Fruit fly (Drosophila melanogaster) whole organism, embryonic: ENCODE data around the gene CG31365.

Source experiments
- BtbVII ChIP-seq: fragments of 200-800 bp; sonication (Bioruptor generic); optimal IDR thresholded peaks from 3 replicates; lab custom pipeline; 2017; ENCODE audit warnings: missing biosample characterization, mild to moderate bottlenecking, missing genetic modification characterization
- CG10147 ChIP-seq: fragments of 200-800 bp; sonication (Bioruptor generic); optimal IDR thresholded peaks from 2 replicates; lab custom pipeline; 2019; ENCODE audit warnings: missing biosample characterization, mild to moderate bottlenecking, missing genetic modification characterization, moderate library complexity
- CG11093 ChIP-seq: fragments of 200-800 bp; sonication (Bioruptor generic); IDR thresholded peaks from 3 replicates; pipeline ENCODE4 v1.3.6; 2022; ENCODE audit warnings: missing biosample characterization, missing genetic modification characterization
- CG11247 ChIP-seq: fragments of 200-800 bp; sonication (Bioruptor generic); IDR thresholded peaks from 2 replicates; pipeline ENCODE4 v1.3.6; 2022; ENCODE audit warnings: missing biosample characterization, missing genetic modification characterization
- CG13424 ChIP-seq: fragments of 200-800 bp; sonication (Bioruptor generic); optimal IDR thresholded peaks from 2 replicates; lab custom pipeline; 2019; ENCODE audit warnings: missing biosample characterization, mild to moderate bottlenecking, missing genetic modification characterization, moderate library complexity
- CG13624 ChIP-seq: fragments of 200-800 bp; sonication (Bioruptor generic); optimal IDR thresholded peaks from 2 replicates; lab custom pipeline; 2016; ENCODE audit warnings: missing biosample characterization, missing genetic modification characterization
- CG14441 ChIP-seq: fragments of 200-800 bp; sonication (Bioruptor generic); IDR thresholded peaks from 2 replicates; pipeline ENCODE4 v1.3.6; 2022; ENCODE audit warnings: missing biosample characterization, missing genetic modification characterization
- CG1529 ChIP-seq: fragments of 200-800 bp; sonication (Bioruptor generic); optimal IDR thresholded peaks from 3 replicates; lab custom pipeline; 2018; ENCODE audit warnings: missing biosample characterization, missing genetic modification characterization
- CG15696 ChIP-seq: fragments of 200-800 bp; sonication (Bioruptor generic); optimal IDR thresholded peaks from 2 replicates; lab custom pipeline; 2019; ENCODE audit warnings: missing biosample characterization, mild to moderate bottlenecking, missing genetic modification characterization, moderate library complexity
- CG1603 ChIP-seq: fragments of 200-800 bp; sonication (Bioruptor generic); optimal IDR thresholded peaks from 2 replicates; lab custom pipeline; 2019; ENCODE audit warnings: missing biosample characterization, mild to moderate bottlenecking, missing genetic modification characterization, moderate library complexity
- CG16813 ChIP-seq: fragments of 200-800 bp; sonication (Bioruptor generic); IDR thresholded peaks from 3 replicates; pipeline ENCODE4 v1.3.6; 2022; ENCODE audit warnings: missing biosample characterization, missing genetic modification characterization; ENCODE audit not compliant: partially characterized antibody
- CG18011 ChIP-seq: fragments of 200-800 bp; sonication (Bioruptor generic); optimal IDR thresholded peaks from 2 replicates; lab custom pipeline; 2017; ENCODE audit warnings: missing biosample characterization, missing genetic modification characterization, mild to moderate bottlenecking, moderate library complexity, missing genotype
- CG1832 ChIP-seq: fragments of 200-800 bp; sonication (Bioruptor generic); optimal IDR thresholded peaks from 2 replicates; lab custom pipeline; 2017; ENCODE audit warnings: missing biosample characterization, mild to moderate bottlenecking, missing genetic modification characterization, inconsistent platforms
- CG30403 ChIP-seq: fragments of 200-800 bp; sonication (Bioruptor generic); optimal IDR thresholded peaks from 3 replicates; lab custom pipeline; 2016; ENCODE audit warnings: missing biosample characterization, missing genetic modification characterization
- CG31388 ChIP-seq: fragments of 200-800 bp; sonication (Bioruptor generic); optimal IDR thresholded peaks from 2 replicates; lab custom pipeline; 2016; ENCODE audit warnings: missing biosample characterization, missing genetic modification characterization
- CG3847 ChIP-seq: fragments of 200-800 bp; sonication (Bioruptor generic); IDR thresholded peaks from 2 replicates; pipeline ENCODE4 v1.3.6; 2022; ENCODE audit warnings: missing biosample characterization, missing genetic modification characterization
- CG4328 ChIP-seq: fragments of 200-800 bp; sonication (Bioruptor generic); optimal IDR thresholded peaks from 3 replicates; lab custom pipeline; 2017; ENCODE audit warnings: missing biosample characterization, missing genetic modification reagents, missing genetic modification characterization
- CG4424 ChIP-seq: fragments of 200-800 bp; sonication (Bioruptor generic); optimal IDR thresholded peaks from 3 replicates; lab custom pipeline; 2016; ENCODE audit warnings: missing biosample characterization, missing genetic modification characterization
- CG6683 ChIP-seq: fragments of 200-800 bp; sonication (Bioruptor generic); optimal IDR thresholded peaks from 2 replicates; lab custom pipeline; 2017; ENCODE audit warnings: missing biosample characterization, mild to moderate bottlenecking, missing genetic modification characterization, missing genetic modification reagents
- CG6791 ChIP-seq: fragments of 200-800 bp; sonication (Bioruptor generic); IDR thresholded peaks from 3 replicates; pipeline ENCODE4 v1.3.6; 2022; ENCODE audit warnings: missing biosample characterization, missing genetic modification characterization; ENCODE audit not compliant: partially characterized antibody
- CG7271 ChIP-seq: fragments of 200-800 bp; sonication (Bioruptor generic); optimal IDR thresholded peaks from 2 replicates; lab custom pipeline; 2018; ENCODE audit warnings: missing biosample characterization, mild to moderate bottlenecking, missing genetic modification characterization, moderate library complexity
- CG7963 ChIP-seq: fragments of 200-800 bp; sonication (Bioruptor generic); IDR thresholded peaks from 3 replicates; pipeline ENCODE4 v1.3.6; 2022; ENCODE audit warnings: missing biosample characterization, missing genetic modification characterization; ENCODE audit not compliant: partially characterized antibody
- CG8478 ChIP-seq: fragments of >200 bp; optimal IDR thresholded peaks from 2 replicates; lab custom pipeline; 2018
- CG8924 ChIP-seq: fragments of 200-800 bp; optimal IDR thresholded peaks from 3 replicates; lab custom pipeline; 2019; ENCODE audit warnings: missing biosample characterization, mild to moderate bottlenecking, missing genetic modification characterization, moderate library complexity
- CG9727 ChIP-seq: fragments of 200-800 bp; sonication (Bioruptor generic); optimal IDR thresholded peaks from 3 replicates; lab custom pipeline; 2017; ENCODE audit warnings: missing biosample characterization, mild to moderate bottlenecking, missing genetic modification characterization
- D19A ChIP-seq: fragments of 200-800 bp; optimal IDR thresholded peaks from 3 replicates; lab custom pipeline; 2019; ENCODE audit warnings: missing biosample characterization, mild to moderate bottlenecking, missing genetic modification characterization, moderate library complexity
- Doc3 ChIP-seq: fragments of 200-800 bp; sonication (Bioruptor generic); IDR thresholded peaks from 3 replicates; pipeline ENCODE4 v1.3.6; 2022; ENCODE audit warnings: missing biosample characterization, missing genetic modification characterization; ENCODE audit not compliant: partially characterized antibody
- Dref ChIP-seq: fragments of 200-800 bp; sonication (Bioruptor generic); IDR thresholded peaks from 2 replicates; pipeline ENCODE4 v1.3.6; 2022; ENCODE audit warnings: missing biosample characterization, missing genetic modification characterization
- Fer2 ChIP-seq: fragments of 200-800 bp; sonication (Bioruptor generic); optimal IDR thresholded peaks from 2 replicates; lab custom pipeline; 2018; ENCODE audit warnings: missing biosample characterization, mild to moderate bottlenecking, missing genetic modification characterization, moderate library complexity
- Gsc ChIP-seq: fragments of 200-800 bp; sonication (Bioruptor generic); IDR thresholded peaks from 2 replicates; pipeline ENCODE4 v1.3.6; 2022; ENCODE audit warnings: missing biosample characterization, missing genetic modification characterization
- Hand ChIP-seq: fragments of 200-800 bp; sonication (Bioruptor generic); optimal IDR thresholded peaks from 2 replicates; lab custom pipeline; 2017; ENCODE audit warnings: mild to moderate bottlenecking, missing biosample characterization, missing genetic modification reagents, missing genetic modification characterization
- HmgD ChIP-seq: fragments of 200-800 bp; sonication (Bioruptor generic); optimal IDR thresholded peaks from 3 replicates; lab custom pipeline; 2016; ENCODE audit warnings: missing biosample characterization, missing genetic modification characterization
- Oaz ChIP-seq: fragments of 200-800 bp; sonication (Bioruptor generic); IDR thresholded peaks from 2 replicates; pipeline ENCODE4 v1.3.6; 2022; ENCODE audit warnings: missing biosample characterization, missing genetic modification characterization
- Ravus ChIP-seq: fragments of 200-800 bp; sonication (Bioruptor generic); IDR thresholded peaks from 2 replicates; pipeline ENCODE4 v1.3.6; 2022; ENCODE audit warnings: missing biosample characterization, missing genetic modification characterization
- Rx ChIP-seq: fragments of 200-800 bp; sonication (Bioruptor generic); IDR thresholded peaks from 2 replicates; pipeline ENCODE4 v1.3.6; 2022; ENCODE audit warnings: missing biosample characterization, missing genetic modification characterization
- Sin3A ChIP-seq: fragments of >200 bp; optimal IDR thresholded peaks from 2 replicates; lab custom pipeline; 2018
- abd-A ChIP-seq: fragments of 200-800 bp; sonication (Bioruptor generic); optimal IDR thresholded peaks from 3 replicates; lab custom pipeline; 2019; ENCODE audit warnings: missing biosample characterization, mild to moderate bottlenecking, missing genetic modification characterization, moderate library complexity
- ato ChIP-seq: fragments of 200-800 bp; sonication (Bioruptor generic); IDR thresholded peaks from 2 replicates; pipeline ENCODE4 v1.3.6; 2022; ENCODE audit warnings: missing biosample characterization, missing genetic modification characterization; ENCODE audit not compliant: partially characterized antibody
- bab2 ChIP-seq: fragments of 200-800 bp; sonication (Bioruptor generic); optimal IDR thresholded peaks from 2 replicates; lab custom pipeline; 2016; ENCODE audit warnings: missing biosample characterization, missing genetic modification characterization
- chinmo ChIP-seq: fragments of 200-800 bp; sonication (Bioruptor generic); IDR thresholded peaks from 4 replicates; pipeline ENCODE4 v1.3.6; 2022; ENCODE audit warnings: missing biosample characterization, missing genetic modification characterization; ENCODE audit not compliant: partially characterized antibody
- chm ChIP-seq: fragments of 200-800 bp; sonication (Bioruptor generic); IDR thresholded peaks from 2 replicates; pipeline ENCODE4 v1.3.6; 2022; ENCODE audit warnings: missing biosample characterization, missing genetic modification characterization
- chn ChIP-seq: fragments of 200-800 bp; sonication (Bioruptor generic); optimal IDR thresholded peaks from 2 replicates; lab custom pipeline; 2016; ENCODE audit warnings: missing biosample characterization, missing genetic modification characterization
- dmrt99B ChIP-seq: fragments of 200-800 bp; sonication (Bioruptor generic); optimal IDR thresholded peaks from 2 replicates; lab custom pipeline; 2018; ENCODE audit warnings: missing biosample characterization, mild to moderate bottlenecking, missing genetic modification characterization, moderate library complexity
- fd102C ChIP-seq: fragments of 200-800 bp; sonication (Bioruptor generic); optimal IDR thresholded peaks from 2 replicates; lab custom pipeline; 2018; ENCODE audit warnings: missing biosample characterization, mild to moderate bottlenecking, missing genetic modification characterization, moderate library complexity
- gfzf ChIP-seq: fragments of 200-800 bp; sonication (Bioruptor generic); optimal IDR thresholded peaks from 2 replicates; lab custom pipeline; 2016; ENCODE audit warnings: missing biosample characterization, mild to moderate bottlenecking, missing genetic modification characterization, moderate library complexity
- gsb-n ChIP-seq: fragments of 200-800 bp; sonication (Bioruptor generic); optimal IDR thresholded peaks from 3 replicates; lab custom pipeline; 2018; ENCODE audit warnings: missing biosample characterization, mild to moderate bottlenecking, missing genetic modification characterization
- oc ChIP-seq: fragments of 200-800 bp; sonication (Bioruptor generic); optimal IDR thresholded peaks from 2 replicates; lab custom pipeline; 2018; ENCODE audit warnings: missing biosample characterization, mild to moderate bottlenecking, missing genetic modification characterization, moderate library complexity
- salm ChIP-seq: fragments of 200-800 bp; sonication (Bioruptor generic); optimal IDR thresholded peaks from 2 replicates; lab custom pipeline; 2018; ENCODE audit warnings: missing biosample characterization, mild to moderate bottlenecking, missing genetic modification characterization
- tap ChIP-seq: fragments of 200-800 bp; optimal IDR thresholded peaks from 3 replicates; lab custom pipeline; 2019; ENCODE audit warnings: missing biosample characterization, mild to moderate bottlenecking, missing genetic modification characterization, moderate library complexity
- tup ChIP-seq: fragments of 200-800 bp; sonication (Bioruptor generic); optimal IDR thresholded peaks from 2 replicates; lab custom pipeline; 2016; ENCODE audit warnings: missing biosample characterization, mild to moderate bottlenecking, missing genetic modification characterization, moderate library complexity
- unpg ChIP-seq: fragments of 200-800 bp; sonication (Bioruptor generic); optimal IDR thresholded peaks from 3 replicates; lab custom pipeline; 2018; ENCODE audit warnings: missing biosample characterization, mild to moderate bottlenecking, missing genetic modification characterization, moderate library complexity

The CG31365 gene

DNA sequence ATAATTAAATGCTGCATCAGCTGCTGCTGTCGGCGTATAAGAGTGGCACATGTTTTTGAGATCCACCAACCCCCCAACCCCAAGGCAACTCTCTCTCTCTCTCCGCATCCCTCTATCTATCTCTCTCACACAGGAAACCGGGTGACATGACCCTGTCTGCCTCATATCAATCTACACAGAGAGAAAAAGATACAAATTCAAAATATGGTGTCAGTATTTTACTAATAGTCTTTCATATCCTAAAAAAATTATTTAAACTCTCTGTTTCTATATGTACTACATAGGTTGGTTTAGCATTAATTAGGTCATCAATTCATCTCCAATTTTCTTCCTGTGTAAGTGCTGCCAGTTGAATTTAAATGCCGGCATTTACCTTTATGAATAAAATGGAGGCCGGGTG lies 49.2 kb upstream of the CG31365 start (continued):
- TF ChIP-seq CG6791 (no peak), Dref (GFP tag; lab: Robert Waterston, UW) (no peak), CG11093 (peak; percentile 86), CG8478 (lab: Kevin White, UChicago) (no peak), tap (peak; percentile 95), CG11247 (GFP tag; lab: Robert Waterston, UW) (peak; percentile 80), CG1603 (tag; lab: Kevin White, UChicago) (peak; percentile 97), D19A (tag; lab: Kevin White, UChicago) (peak; percentile 86), CG14441 (GFP tag; lab: Robert Waterston, UW) (peak; percentile 88), CG1832 (GFP tag; lab: Kevin White, UChicago) (peak; percentile 50), Hand (peak; percentile 30), chm (GFP tag; lab: Robert Waterston, UW) (peak; percentile 85), gsb-n (peak; percentile 93), CG18011 (GFP tag; lab: Kevin White, UChicago) (peak; percentile 53), Sin3A (lab: Kevin White, UChicago) (no peak), fd102C (GFP tag; lab: Kevin White, UChicago) (peak; percentile 22), Fer2 (tag; lab: Kevin White, UChicago) (peak; percentile 39), abd-A (no peak), Doc3 (GFP tag; lab: Robert Waterston, UW) (no peak), HmgD (GFP tag; lab: Kevin White, UChicago) (peak; percentile 56), Rx (GFP tag; lab: Robert Waterston, UW) (peak; percentile 76), dmrt99B (tag; lab: Kevin White, UChicago) (peak; percentile 96), CG1529 (GFP tag; lab: Kevin White, UChicago) (peak; percentile 85), BtbVII (GFP tag; lab: Kevin White, UChicago) (peak; percentile 76), Ravus (GFP tag; lab: Robert Waterston, UW) (peak; percentile 74), Gsc (GFP tag; lab: Robert Waterston, UW) (peak; percentile 73), chn (GFP tag; lab: Kevin White, UChicago) (peak; percentile 92), CG4424 (GFP tag; lab: Kevin White, UChicago) (peak; percentile 94), CG30403 (GFP tag; lab: Kevin White, UChicago) (peak; percentile 92), CG8924 (peak; percentile 94), CG3847 (GFP tag; lab: Robert Waterston, UW) (peak; percentile 54), Oaz (GFP tag; lab: Robert Waterston, UW) (peak; percentile 83), CG31388 (GFP tag; lab: Kevin White, UChicago) (peak; percentile 84), bab2 (GFP tag; lab: Kevin White, UChicago) (peak; percentile 89), CG13424 (tag; lab: Kevin White, UChicago) (peak; percentile 92), CG13624 (GFP tag; lab: Kevin White, UChicago) (peak; percentile 82), CG4328 (GFP tag; lab: Kevin White, UChicago) (peak; percentile 31), CG7271 (tag; lab: Kevin White, UChicago) (peak; percentile 78), salm (tag; lab: Kevin White, UChicago) (peak; percentile 86), tup (GFP tag; lab: Kevin White, UChicago) (peak; percentile 17), CG10147 (GFP tag; lab: Kevin White, UChicago) (peak; percentile 84), CG9727 (GFP tag; lab: Kevin White, UChicago) (peak; percentile 90), chinmo (no peak), CG16813 (GFP tag; lab: Robert Waterston, UW) (no peak), CG15696 (tag; lab: Kevin White, UChicago) (peak; percentile 85), CG7963 (no peak), oc (tag; lab: Kevin White, UChicago) (peak; percentile 95), gfzf (GFP tag; lab: Kevin White, UChicago) (no peak), CG6683 (GFP tag; lab: Kevin White, UChicago) (peak; percentile 62), ato (GFP tag; lab: Robert Waterston, UW) (no peak), unpg (peak; percentile 96)
